Worm (Caenorhabditis elegans) whole organism, midembryonic: ENCODE data around the gene K03B8.14.

ENCODE experiments used
- klf-2 ChIP-seq: fragments of 200-800 bp; sonication (Bioruptor generic); conservative IDR thresholded peaks from 2 replicates; pipeline ENCODE4 v1.3.6; 2022; ENCODE audit warnings: missing genetic modification reagents, missing genetic modification characterization, missing compliant biosample characterization
- ztf-23 ChIP-seq: fragments of 200-800 bp; sonication (Bioruptor generic); IDR thresholded peaks from 2 replicates; pipeline ENCODE4 v1.3.6; 2022; ENCODE audit warnings: missing genetic modification reagents, missing genetic modification characterization, missing compliant biosample characterization
- ztf-29 ChIP-seq: fragments of 200-800 bp; sonication (Bioruptor generic); IDR thresholded peaks from 2 replicates; pipeline ENCODE4 v1.3.6; 2022; ENCODE audit warnings: missing genetic modification reagents, missing genetic modification characterization, missing compliant biosample characterization

Gene K03B8.14

ce11 chrV:11439202-11439601 is 48.9 kb downstream of the K03B8.14 start:
- TF ChIP-seq ztf-29 (no peak), klf-2 (no peak), ztf-23 (GFP tag; lab: Robert Waterston, UW) (no peak)
